Worm (Caenorhabditis elegans) whole organism, late embryonic: Measurements from ENCODE around the gene R05H10.1.

ENCODE experiments used
- elt-2 ChIP-seq: sonication (generic microtip); optimal IDR thresholded peaks from 2 replicates; lab custom pipeline; 2016; ENCODE audit warnings: missing genetic modification reagents, missing genetic modification characterization, missing compliant biosample characterization
- hlh-30 ChIP-seq: sonication (generic microtip); optimal IDR thresholded peaks from 2 replicates; lab custom pipeline; 2017; ENCODE audit warnings: antibody characterized with exemption, missing genetic modification characterization, missing compliant biosample characterization; ENCODE audit not compliant: insufficient read depth
- nfya-1 ChIP-seq: sonication (generic microtip); optimal IDR thresholded peaks from 2 replicates; lab custom pipeline; 2017; ENCODE audit warnings: missing genetic modification characterization, mild to moderate bottlenecking, missing compliant biosample characterization, antibody characterized with exemption, moderate library complexity

ce11 chrII:14814894-14815568 lies 36.6 kb upstream of the R05H10.1 start, which contains the start of gene W01D2.1:
- TF ChIP-seq nfya-1 (tag; lab: Kevin White, UChicago) (peak; percentile 46), elt-2 (tag; lab: Kevin White, UChicago) (peak; percentile 37), hlh-30 (tag; lab: Kevin White, UChicago) (no peak)
